Worm (Caenorhabditis elegans) whole organism, early embryonic: ENCODE measurements around the gene C25F6.8.

Source experiments
- B0310.2 ChIP-seq: sonication (generic microtip); optimal IDR thresholded peaks from 2 replicates; lab custom pipeline; 2016; ENCODE audit warnings: mild to moderate bottlenecking, missing genetic modification characterization, missing compliant biosample characterization
- F13C5.2 ChIP-seq: sonication (generic microtip); optimal IDR thresholded peaks from 2 replicates; lab custom pipeline; 2017; ENCODE audit warnings: mild to moderate bottlenecking, missing genetic modification characterization, inconsistent platforms, missing compliant biosample characterization
- aly-1 ChIP-seq: sonication (generic microtip); optimal IDR thresholded peaks from 2 replicates; lab custom pipeline; 2016; ENCODE audit warnings: missing genetic modification characterization, missing compliant biosample characterization
- ama-1 ChIP-seq: fragments of 150-350 bp; optimal IDR thresholded peaks from 2 replicates; lab custom pipeline; 2014
- ceh-13 ChIP-seq: fragments of 200-800 bp; sonication (Bioruptor generic); optimal IDR thresholded peaks from 2 replicates; lab custom pipeline; 2018; ENCODE audit warnings: mild to moderate bottlenecking, missing genetic modification characterization, missing compliant biosample characterization
- ceh-36 ChIP-seq: sonication (generic microtip); optimal IDR thresholded peaks from 2 replicates; lab custom pipeline; 2016; ENCODE audit warnings: missing genetic modification characterization, inconsistent platforms, missing compliant biosample characterization
- ets-7 ChIP-seq: sonication (generic microtip); optimal IDR thresholded peaks from 2 replicates; lab custom pipeline; 2016; ENCODE audit warnings: missing genotype, missing genetic modification characterization, missing compliant biosample characterization
- flt-1 ChIP-seq: fragments of 200-800 bp; sonication (Bioruptor generic); IDR thresholded peaks from 2 replicates; pipeline ENCODE4 v1.3.6; 2022; ENCODE audit warnings: missing genetic modification characterization, missing compliant biosample characterization
- hmbx-1 ChIP-seq: sonication (generic microtip); optimal IDR thresholded peaks from 2 replicates; lab custom pipeline; 2016; ENCODE audit warnings: mild to moderate bottlenecking, missing genetic modification characterization, missing compliant biosample characterization
- hmg-4 ChIP-seq: fragments of 200-800 bp; sonication (Bioruptor generic); optimal IDR thresholded peaks from 2 replicates; lab custom pipeline; 2018; ENCODE audit warnings: mild to moderate bottlenecking, missing genetic modification characterization, missing compliant biosample characterization
- hnd-1 ChIP-seq: sonication (generic microtip); optimal IDR thresholded peaks from 2 replicates; lab custom pipeline; 2016; ENCODE audit warnings: missing genetic modification characterization, missing compliant biosample characterization
- pes-1 ChIP-seq: fragments of 200-800 bp; sonication (Bioruptor generic); IDR thresholded peaks from 2 replicates; pipeline ENCODE4 v1.3.6; 2022; ENCODE audit warnings: missing genetic modification reagents, missing genetic modification characterization, missing compliant biosample characterization
- scrt-1 ChIP-seq: fragments of 200-800 bp; sonication (Bioruptor generic); IDR thresholded peaks from 2 replicates; pipeline ENCODE4 v1.3.6; 2022; ENCODE audit warnings: missing genetic modification characterization, missing compliant biosample characterization
- sea-1 ChIP-seq: fragments of 200-800 bp; sonication (Bioruptor generic); conservative IDR thresholded peaks from 2 replicates; pipeline ENCODE4 v1.3.6; 2022; ENCODE audit warnings: missing genetic modification characterization, missing compliant biosample characterization
- tbx-11 ChIP-seq: fragments of 200-800 bp; sonication (Bioruptor generic); IDR thresholded peaks from 2 replicates; pipeline ENCODE4 v1.3.6; 2022; ENCODE audit warnings: missing genetic modification characterization, missing compliant biosample characterization
- tbx-37 ChIP-seq: fragments of 200-800 bp; sonication (Bioruptor generic); conservative IDR thresholded peaks from 2 replicates; pipeline ENCODE4 v1.3.6; 2022; ENCODE audit warnings: missing genetic modification reagents, missing genetic modification characterization, missing compliant biosample characterization
- tra-4 ChIP-seq: sonication (generic microtip); optimal IDR thresholded peaks from 2 replicates; lab custom pipeline; 2017; ENCODE audit warnings: missing genetic modification characterization, missing compliant biosample characterization

Gene C25F6.8

DNA sequence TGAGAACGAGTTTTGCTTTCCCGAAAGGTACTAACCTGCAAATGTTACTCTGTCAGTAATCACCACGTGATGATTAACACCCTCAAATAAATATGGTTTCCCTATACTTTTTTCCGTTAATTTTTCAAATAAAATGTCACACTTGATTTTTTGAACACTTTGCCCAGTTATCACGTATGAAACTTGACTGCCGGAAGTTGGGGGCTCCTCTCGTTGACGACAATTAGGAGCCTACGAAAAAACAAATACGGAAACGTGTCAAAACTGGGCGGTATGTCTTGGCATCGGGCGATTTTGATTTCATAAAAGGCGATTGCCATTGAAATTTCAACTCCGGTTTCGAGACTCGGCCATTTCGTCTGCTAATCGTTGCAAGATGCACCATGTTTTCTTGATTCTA, at the start of gene C25F6.8:
Gene C25F6.8 (plus strand): TSS at position 301 of the 400 bp plus-strand sequence.
- TF ChIP-seq F13C5.2 (tag; lab: Kevin White, UChicago) (no peak), tbx-11 (no peak), ets-7 (tag; lab: Kevin White, UChicago) (no peak), scrt-1 (GFP tag; lab: Robert Waterston, UW) (no peak), ceh-36 (tag; lab: Kevin White, UChicago) (no peak), tbx-37 (no peak), hmbx-1 (tag; lab: Kevin White, UChicago) (no peak), flt-1 (GFP tag; lab: Robert Waterston, UW) (no peak), ama-1 (no peak), sea-1 (GFP tag; lab: Robert Waterston, UW) (no peak), aly-1 (tag; lab: Kevin White, UChicago) (no peak), tra-4 (tag; lab: Kevin White, UChicago) (no peak), ceh-13 (GFP tag; lab: Kevin White, UChicago) (no peak), B0310.2 (tag; lab: Kevin White, UChicago) (no peak), hmg-4 (no peak)

DNA sequence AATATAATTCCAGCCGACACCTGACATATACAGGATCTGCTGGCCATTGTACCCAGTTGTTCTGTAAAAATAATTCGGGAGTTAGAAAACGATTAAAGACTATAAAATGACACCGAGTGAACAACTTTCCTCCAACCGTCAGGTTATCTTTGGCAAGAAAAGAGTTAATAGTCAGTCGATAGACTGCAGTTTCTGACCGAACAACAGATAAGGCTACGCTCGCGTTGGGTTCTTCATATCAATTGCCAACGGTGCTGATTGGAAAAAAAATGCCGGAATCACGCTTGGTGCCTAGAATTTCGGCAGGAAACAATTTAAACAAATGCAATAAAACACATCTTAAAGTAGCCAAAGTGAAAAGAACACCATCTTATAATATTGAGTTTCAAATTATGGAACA, 47.5 kb upstream of the C25F6.8 start, which contains the start of gene scav-1:
Gene scav-1 (minus strand): TSS at position 61 of the 400 bp plus-strand sequence.
- TF ChIP-seq hmg-4 = no peak
- TF ChIP-seq ama-1 = no peak
- TF ChIP-seq tbx-11 = no peak
- TF ChIP-seq ceh-36 (tag; lab: Kevin White, UChicago) = no peak
- no peak for TF ChIP-seq F13C5.2 (tag; lab: Kevin White, UChicago)
- no peak for TF ChIP-seq tra-4 (tag; lab: Kevin White, UChicago)
- no peak for TF ChIP-seq ceh-13 (GFP tag; lab: Kevin White, UChicago)
- TF ChIP-seq tbx-37 = no peak
- TF ChIP-seq hmbx-1 (tag; lab: Kevin White, UChicago) = no peak
- no peak for TF ChIP-seq scrt-1 (GFP tag; lab: Robert Waterston, UW)
- no peak for TF ChIP-seq hnd-1 (tag; lab: Kevin White, UChicago)
- no peak for TF ChIP-seq flt-1 (GFP tag; lab: Robert Waterston, UW)
- no peak for TF ChIP-seq B0310.2 (tag; lab: Kevin White, UChicago)

DNA sequence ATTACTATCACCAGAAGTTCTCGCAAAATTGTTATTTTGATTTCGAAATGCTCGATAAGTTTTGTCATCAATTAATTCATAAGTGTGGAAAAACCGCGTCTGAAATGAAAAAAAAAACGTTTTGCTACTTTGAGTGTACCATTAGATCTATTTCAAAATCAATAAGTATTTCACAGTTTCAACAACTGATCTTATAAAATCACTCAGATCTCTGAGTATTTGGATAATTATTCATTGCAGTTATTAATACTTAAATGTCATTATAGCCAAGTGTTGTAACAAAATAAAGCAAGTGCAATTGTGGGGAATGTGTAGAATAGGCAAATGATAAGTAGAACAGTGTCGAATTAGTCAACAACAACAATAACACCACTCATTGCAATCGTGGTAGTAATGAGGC, 41.7 kb upstream of the C25F6.8 start, which contains the start of gene C03F11.4:
Gene C03F11.4 (minus strand): TSS at position 101 of the 400 bp plus-strand sequence.
- no peak for TF ChIP-seq hmbx-1 (tag; lab: Kevin White, UChicago)
- TF ChIP-seq sea-1 (GFP tag; lab: Robert Waterston, UW) = no peak
- no peak for TF ChIP-seq scrt-1 (GFP tag; lab: Robert Waterston, UW)
- TF ChIP-seq B0310.2 (tag; lab: Kevin White, UChicago) = no peak
- no peak for TF ChIP-seq tra-4 (tag; lab: Kevin White, UChicago)
- TF ChIP-seq ceh-13 (GFP tag; lab: Kevin White, UChicago) = no peak
- no peak for TF ChIP-seq F13C5.2 (tag; lab: Kevin White, UChicago)
- TF ChIP-seq pes-1 (GFP tag; lab: Robert Waterston, UW) = no peak
- TF ChIP-seq flt-1 (GFP tag; lab: Robert Waterston, UW) = no peak
- TF ChIP-seq aly-1 (tag; lab: Kevin White, UChicago) = no peak
- no peak for TF ChIP-seq ets-7 (tag; lab: Kevin White, UChicago)
- TF ChIP-seq tbx-37 = no peak
- TF ChIP-seq ama-1 = no peak
- no peak for TF ChIP-seq hmg-4
- TF ChIP-seq hnd-1 (tag; lab: Kevin White, UChicago) = no peak
- TF ChIP-seq tbx-11 = no peak
- TF ChIP-seq ceh-36 (tag; lab: Kevin White, UChicago) = no peak

- TF ChIP-seq tbx-37 = peak; percentile 69
- peak; percentile 31 for TF ChIP-seq aly-1 (tag; lab: Kevin White, UChicago)
- TF ChIP-seq ets-7 (tag; lab: Kevin White, UChicago) = no peak
- TF ChIP-seq B0310.2 (tag; lab: Kevin White, UChicago) = peak; percentile 42
- peak; percentile 43 for TF ChIP-seq ceh-36 (tag; lab: Kevin White, UChicago)
- peak; percentile 65 for TF ChIP-seq hmg-4
- TF ChIP-seq hmbx-1 (tag; lab: Kevin White, UChicago) = no peak
- TF ChIP-seq flt-1 (GFP tag; lab: Robert Waterston, UW) = peak; percentile 63
- TF ChIP-seq sea-1 (GFP tag; lab: Robert Waterston, UW) = no peak
- peak; percentile 79 for TF ChIP-seq tbx-11
- no peak for TF ChIP-seq ama-1
- peak; percentile 80 for TF ChIP-seq scrt-1 (GFP tag; lab: Robert Waterston, UW)
- no peak; the same call in 1 of the 2 replicates for TF ChIP-seq pes-1 (GFP tag; lab: Robert Waterston, UW)
- TF ChIP-seq tra-4 (tag; lab: Kevin White, UChicago) = no peak
- TF ChIP-seq F13C5.2 (tag; lab: Kevin White, UChicago) = peak; percentile 51
- TF ChIP-seq ceh-13 (GFP tag; lab: Kevin White, UChicago) = peak; percentile 38
- TF ChIP-seq hnd-1 (tag; lab: Kevin White, UChicago) = peak; percentile 41
These were observed 40.8 kb upstream of the C25F6.8 start for ce11 chrX:5407271-5407670.

ce11 chrX:5413510-5413909, 34.5 kb upstream of the C25F6.8 start, which contains the start of gene pks-1:
Gene pks-1 (plus strand): TSS chrX:5413810.
- TF ChIP-seq aly-1 (tag; lab: Kevin White, UChicago) (no peak), ceh-13 (GFP tag; lab: Kevin White, UChicago) (no peak), ceh-36 (tag; lab: Kevin White, UChicago) (no peak), scrt-1 (GFP tag; lab: Robert Waterston, UW) (no peak), tra-4 (tag; lab: Kevin White, UChicago) (no peak), hnd-1 (tag; lab: Kevin White, UChicago) (no peak), tbx-11 (no peak), F13C5.2 (tag; lab: Kevin White, UChicago) (no peak), hmg-4 (no peak), hmbx-1 (tag; lab: Kevin White, UChicago) (no peak), ama-1 (no peak), pes-1 (GFP tag; lab: Robert Waterston, UW) (no peak)

DNA sequence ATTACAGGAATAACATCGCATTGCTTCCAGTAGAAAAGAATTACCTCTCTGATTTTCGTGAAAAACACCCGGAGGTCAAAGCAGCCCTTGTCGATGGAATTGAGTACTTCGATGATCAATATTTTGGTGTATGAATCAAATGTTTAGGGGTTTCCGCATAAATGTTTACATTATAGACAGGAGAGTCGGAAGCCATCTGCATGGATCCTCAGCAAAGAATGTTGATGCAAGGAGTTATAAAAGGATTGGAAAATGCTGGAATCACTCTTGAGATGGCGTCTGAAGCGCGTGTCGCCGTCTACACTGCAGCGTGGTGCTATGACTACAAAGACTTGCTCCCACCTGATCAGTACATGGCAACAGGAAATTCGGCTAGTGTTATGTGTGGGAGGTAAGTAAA, 33.8 kb upstream of the C25F6.8 start, which contains the start of gene C41A3.2:
Gene C41A3.2 (minus strand): TSS at position 101 of the 400 bp plus-strand sequence.
- no peak for TF ChIP-seq flt-1 (GFP tag; lab: Robert Waterston, UW)
- TF ChIP-seq B0310.2 (tag; lab: Kevin White, UChicago) = no peak
- no peak for TF ChIP-seq tbx-11
- TF ChIP-seq pes-1 (GFP tag; lab: Robert Waterston, UW) = no peak
- no peak for TF ChIP-seq hmg-4
- no peak for TF ChIP-seq aly-1 (tag; lab: Kevin White, UChicago)
